Worm (Caenorhabditis elegans) whole organism, L1 larva: ENCODE results near the gene T04A8.7.

ENCODE experiments used
- C04F5.9 ChIP-seq: sonication (generic microtip); optimal IDR thresholded peaks from 2 replicates; lab custom pipeline; 2016; ENCODE audit warnings: missing genetic modification characterization, missing compliant biosample characterization
- C34B4.2 ChIP-seq: sonication (generic microtip); optimal IDR thresholded peaks from 2 replicates; lab custom pipeline; 2017; ENCODE audit warnings: mild to moderate bottlenecking, missing genetic modification characterization, missing compliant biosample characterization
- Y116A8C.19 ChIP-seq: sonication (generic microtip); optimal IDR thresholded peaks from 2 replicates; lab custom pipeline; 2016; ENCODE audit warnings: missing compliant biosample characterization, missing genetic modification characterization, borderline replicate concordance
- aha-1 ChIP-seq: fragments of 150-350 bp; optimal IDR thresholded peaks from 2 replicates; lab custom pipeline; 2014; ENCODE audit warnings: missing biosample characterization, missing genetic modification characterization
- ama-1 ChIP-seq: fragments of 150-350 bp; optimal IDR thresholded peaks from 2 replicates; lab custom pipeline; 2014
- blmp-1 ChIP-seq: fragments of 150-350 bp; optimal IDR thresholded peaks from 2 replicates; lab custom pipeline; 2014; ENCODE audit warnings: missing biosample characterization, missing genetic modification characterization
- ceh-63 ChIP-seq: fragments of 200-800 bp; sonication (Bioruptor generic); optimal IDR thresholded peaks from 2 replicates; lab custom pipeline; 2018; ENCODE audit warnings: mild to moderate bottlenecking, missing genetic modification characterization, missing compliant biosample characterization
- ceh-90 ChIP-seq: sonication (generic microtip); optimal IDR thresholded peaks from 2 replicates; lab custom pipeline; 2016; ENCODE audit warnings: missing genetic modification characterization, missing compliant biosample characterization
- ces-1 ChIP-seq: fragments of 150-350 bp; optimal IDR thresholded peaks from 2 replicates; lab custom pipeline; 2014; ENCODE audit warnings: missing biosample characterization, missing genetic modification reagents, missing genetic modification characterization
- dsc-1 ChIP-seq: sonication (generic microtip); optimal IDR thresholded peaks from 2 replicates; lab custom pipeline; 2016; ENCODE audit warnings: mild to moderate bottlenecking, missing genetic modification characterization, missing compliant biosample characterization
- egl-13 ChIP-seq: sonication (generic microtip); optimal IDR thresholded peaks from 2 replicates; lab custom pipeline; 2016; ENCODE audit warnings: missing genotype, missing genetic modification reagents, missing genetic modification characterization, missing compliant biosample characterization
- elt-2 ChIP-seq: sonication (generic microtip); optimal IDR thresholded peaks from 2 replicates; lab custom pipeline; 2016; ENCODE audit warnings: missing genetic modification characterization, mild to moderate bottlenecking, inconsistent platforms, missing compliant biosample characterization, missing genetic modification reagents
- ets-5 ChIP-seq: fragments of 200-800 bp; sonication (Bioruptor generic); IDR thresholded peaks from 2 replicates; pipeline ENCODE4 v1.3.6; 2022; ENCODE audit warnings: missing genetic modification characterization, missing compliant biosample characterization
- fkh-10 ChIP-seq: sonication (generic microtip); optimal IDR thresholded peaks from 2 replicates; lab custom pipeline; 2017; ENCODE audit warnings: missing biosample characterization, missing genetic modification reagents, missing genetic modification characterization
- fkh-4 ChIP-seq: sonication (generic microtip); optimal IDR thresholded peaks from 2 replicates; lab custom pipeline; 2016; ENCODE audit warnings: missing compliant biosample characterization, missing genetic modification characterization, borderline replicate concordance
- fkh-8 ChIP-seq: sonication (generic microtip); optimal IDR thresholded peaks from 2 replicates; lab custom pipeline; 2016; ENCODE audit warnings: mild to moderate bottlenecking, missing genetic modification characterization, missing compliant biosample characterization
- fos-1 ChIP-seq: fragments of 150-350 bp; optimal IDR thresholded peaks from 2 replicates; lab custom pipeline; 2014; ENCODE audit warnings: missing biosample characterization, missing genetic modification characterization
- hlh-17 ChIP-seq: fragments of 200-800 bp; sonication (Bioruptor generic); optimal IDR thresholded peaks from 2 replicates; lab custom pipeline; 2018; ENCODE audit warnings: missing genetic modification characterization, mild to moderate bottlenecking, missing compliant biosample characterization, moderate library complexity, borderline replicate concordance
- hlh-4 ChIP-seq: sonication (generic microtip); optimal IDR thresholded peaks from 2 replicates; lab custom pipeline; 2016; ENCODE audit warnings: mild to moderate bottlenecking, missing genetic modification characterization, missing compliant biosample characterization
- jun-1 ChIP-seq: fragments of 150-350 bp; optimal IDR thresholded peaks from 2 replicates; lab custom pipeline; 2014; ENCODE audit warnings: missing biosample characterization, missing genetic modification reagents, missing genetic modification characterization
- lin-13 ChIP-seq: fragments of 150-350 bp; optimal IDR thresholded peaks from 2 replicates; lab custom pipeline; 2014; ENCODE audit warnings: missing biosample characterization, missing genetic modification reagents, missing genetic modification characterization
- lin-14 ChIP-seq: fragments of 200-800 bp; sonication (Bioruptor generic); optimal IDR thresholded peaks from 2 replicates; lab custom pipeline; 2018; ENCODE audit warnings: mild to moderate bottlenecking, missing genetic modification characterization, moderate library complexity, missing compliant biosample characterization
- lin-15B ChIP-seq: fragments of 150-350 bp; sonication (generic microtip); optimal IDR thresholded peaks from 3 replicates; lab custom pipeline; 2014; ENCODE audit warnings: missing biosample characterization, missing genetic modification characterization
- lin-39 ChIP-seq: fragments of 150-350 bp; optimal IDR thresholded peaks from 2 replicates; lab custom pipeline; 2014; ENCODE audit warnings: missing biosample characterization, missing genetic modification reagents, missing genetic modification characterization
- lir-3 ChIP-seq: sonication (generic microtip); optimal IDR thresholded peaks from 2 replicates; lab custom pipeline; 2016; ENCODE audit warnings: mild to moderate bottlenecking, missing genetic modification characterization, moderate library complexity, missing compliant biosample characterization; ENCODE audit not compliant: poor library complexity
- lsy-2 ChIP-seq, 2 experiments: fragments of 150-350 bp; optimal IDR thresholded peaks; 2 replicates each; lab custom pipeline; 2014; ENCODE audit warnings: missing biosample characterization in 2 of 2, missing genetic modification characterization in 2 of 2
- mab-9 ChIP-seq: fragments of 200-800 bp; sonication (Bioruptor generic); IDR thresholded peaks from 2 replicates; pipeline ENCODE4 v1.3.6; 2022; ENCODE audit warnings: missing genetic modification reagents, missing genetic modification characterization, missing compliant biosample characterization
- mef-2 ChIP-seq: fragments of 150-350 bp; optimal IDR thresholded peaks from 2 replicates; lab custom pipeline; 2014; ENCODE audit warnings: missing biosample characterization, missing genetic modification characterization
- mep-1 ChIP-seq: fragments of 150-350 bp; optimal IDR thresholded peaks from 2 replicates; lab custom pipeline; 2014; ENCODE audit warnings: missing biosample characterization, missing genetic modification characterization
- nhr-19 ChIP-seq: fragments of 200-800 bp; sonication (Bioruptor generic); conservative IDR thresholded peaks from 2 replicates; pipeline ENCODE4 v1.3.6; 2022; ENCODE audit warnings: missing genetic modification characterization, missing compliant biosample characterization
- nhr-20 ChIP-seq: sonication (generic microtip); optimal IDR thresholded peaks from 2 replicates; lab custom pipeline; 2016; ENCODE audit warnings: mild to moderate bottlenecking, missing genetic modification characterization, missing compliant biosample characterization
- nhr-28 ChIP-seq: fragments of 150-350 bp; optimal IDR thresholded peaks from 2 replicates; lab custom pipeline; 2014; ENCODE audit warnings: missing biosample characterization, missing genetic modification characterization
- nhr-47 ChIP-seq: sonication (generic microtip); optimal IDR thresholded peaks from 2 replicates; lab custom pipeline; 2016; ENCODE audit warnings: mild to moderate bottlenecking, missing genetic modification characterization, moderate library complexity, missing compliant biosample characterization
- nhr-71 ChIP-seq: sonication (generic microtip); optimal IDR thresholded peaks from 2 replicates; lab custom pipeline; 2016; ENCODE audit warnings: mild to moderate bottlenecking, missing genetic modification characterization, moderate library complexity, missing compliant biosample characterization
- nhr-84 ChIP-seq: sonication (generic microtip); optimal IDR thresholded peaks from 2 replicates; lab custom pipeline; 2017; ENCODE audit warnings: missing biosample characterization, missing genetic modification characterization
- nhr-85 ChIP-seq: sonication (generic microtip); peaks from one replicate; lab custom pipeline; 2016; ENCODE audit warnings: missing genetic modification characterization, inconsistent platforms, missing compliant biosample characterization
- nhr-90 ChIP-seq: sonication (generic microtip); optimal IDR thresholded peaks from 2 replicates; lab custom pipeline; 2016; ENCODE audit warnings: mild to moderate bottlenecking, missing genetic modification characterization, missing compliant biosample characterization; ENCODE audit not compliant: poor library complexity
- pag-3 ChIP-seq: sonication (generic microtip); optimal IDR thresholded peaks from 2 replicates; lab custom pipeline; 2017; ENCODE audit warnings: missing genetic modification characterization, mild to moderate bottlenecking, missing compliant biosample characterization, antibody characterized with exemption, borderline replicate concordance; ENCODE audit not compliant: insufficient read depth
- pax-3 ChIP-seq: fragments of 200-800 bp; sonication (Bioruptor generic); optimal IDR thresholded peaks from 2 replicates; lab custom pipeline; 2018; ENCODE audit warnings: mild to moderate bottlenecking, missing genetic modification characterization, moderate library complexity, missing compliant biosample characterization
- pqm-1 ChIP-seq: sonication (generic microtip); optimal IDR thresholded peaks from 3 replicates; lab custom pipeline; 2017; ENCODE audit warnings: missing biosample characterization, missing genetic modification characterization
- snpc-4 ChIP-seq: fragments of 150-350 bp; optimal IDR thresholded peaks from 2 replicates; lab custom pipeline; 2014; ENCODE audit warnings: missing biosample characterization, missing genetic modification characterization
- snu-23 ChIP-seq: sonication (generic microtip); optimal IDR thresholded peaks from 2 replicates; lab custom pipeline; 2016; ENCODE audit warnings: missing genetic modification characterization, missing compliant biosample characterization
- sptf-1 ChIP-seq: fragments of 150-350 bp; optimal IDR thresholded peaks from 2 replicates; lab custom pipeline; 2014; ENCODE audit warnings: missing biosample characterization, missing genetic modification characterization
- swsn-7 ChIP-seq: sonication (generic microtip); optimal IDR thresholded peaks from 2 replicates; lab custom pipeline; 2016; ENCODE audit warnings: missing genetic modification characterization, missing compliant biosample characterization
- tbx-2 ChIP-seq: sonication (generic microtip); optimal IDR thresholded peaks from 2 replicates; lab custom pipeline; 2016; ENCODE audit warnings: missing genetic modification characterization, missing compliant biosample characterization
- tlp-1 ChIP-seq: fragments of 150-350 bp; optimal IDR thresholded peaks from 2 replicates; lab custom pipeline; 2014; ENCODE audit warnings: missing biosample characterization, missing genetic modification characterization
- unc-130 ChIP-seq: fragments of 150-350 bp; optimal IDR thresholded peaks from 2 replicates; lab custom pipeline; 2017; ENCODE audit warnings: missing biosample characterization, missing genetic modification characterization, inconsistent platforms
- unc-30 ChIP-seq: sonication (generic microtip); optimal IDR thresholded peaks from 2 replicates; lab custom pipeline; 2017; ENCODE audit warnings: missing biosample characterization, missing genetic modification characterization
- unc-86 ChIP-seq: sonication (generic microtip); optimal IDR thresholded peaks from 2 replicates; lab custom pipeline; 2016; ENCODE audit warnings: missing genetic modification characterization, missing compliant biosample characterization
- xbp-1 ChIP-seq: sonication (generic microtip); optimal IDR thresholded peaks from 2 replicates; lab custom pipeline; 2016; ENCODE audit warnings: missing genetic modification characterization, missing compliant biosample characterization
- zag-1 ChIP-seq: fragments of 150-350 bp; optimal IDR thresholded peaks from 2 replicates; lab custom pipeline; 2014; ENCODE audit warnings: missing biosample characterization, missing genetic modification characterization
- zip-4 ChIP-seq: fragments of 200-800 bp; sonication (Bioruptor generic); optimal IDR thresholded peaks from 2 replicates; lab custom pipeline; 2018; ENCODE audit warnings: mild to moderate bottlenecking, missing genetic modification characterization, moderate library complexity, missing compliant biosample characterization
- ztf-11 ChIP-seq, 2 experiments: sonication (generic microtip); optimal IDR thresholded peaks; 2 replicates each; lab custom pipeline; 2016 to 2017; ENCODE audit warnings: missing genetic modification characterization in 2 of 2, missing biosample characterization in 1 of 2, missing compliant biosample characterization in 1 of 2
- ztf-4 ChIP-seq: fragments of 150-350 bp; optimal IDR thresholded peaks from 2 replicates; lab custom pipeline; 2014; ENCODE audit warnings: missing biosample characterization, missing genetic modification characterization

Gene T04A8.7

ce11 chrIII:4689595-4689994, 5.6 kb upstream of the T04A8.7 start (continued):
- TF ChIP-seq aha-1 (tag; lab: Kevin White, UChicago) (no peak), egl-13 (tag; lab: Kevin White, UChicago) (no peak), snpc-4 (tag; lab: Kevin White, UChicago) (no peak), unc-130 (tag; lab: Kevin White, UChicago) (peak; percentile 76), tlp-1 (no peak), elt-2 (tag; lab: Kevin White, UChicago) (peak; percentile 71), nhr-84 (tag; lab: Kevin White, UChicago) (no peak), mab-9 (no peak), lsy-2 (tag; optimal IDR thresholded peaks at IDR 0.05; lab: Kevin White, UChicago) (peak; percentile 64 to 79), dsc-1 (tag; lab: Kevin White, UChicago) (peak; percentile 73), pqm-1 (tag; lab: Kevin White, UChicago) (no peak), blmp-1 (peak; percentile 14), lin-13 (GFP tag; lab: Kevin White, UChicago) (peak; percentile 59), fkh-10 (no peak), pax-3 (tag; lab: Kevin White, UChicago) (peak; percentile 42), lin-39 (tag; lab: Kevin White, UChicago) (no peak), C04F5.9 (tag; lab: Kevin White, UChicago) (peak; percentile 46), nhr-85 (peak; percentile 68), fkh-8 (tag; lab: Kevin White, UChicago) (peak; percentile 20), ceh-63 (no peak), unc-30 (tag; lab: Kevin White, UChicago) (no peak), snu-23 (peak; percentile 87), xbp-1 (tag; lab: Kevin White, UChicago) (peak; percentile 61), ces-1 (GFP tag; lab: Kevin White, UChicago) (no peak), Y116A8C.19 (tag; lab: Kevin White, UChicago) (no peak), ztf-4 (peak; percentile 50), zag-1 (tag; lab: Kevin White, UChicago) (no peak), unc-86 (tag; lab: Kevin White, UChicago) (peak; percentile 6), C34B4.2 (tag; lab: Kevin White, UChicago) (no peak), sptf-1 (tag; lab: Kevin White, UChicago) (no peak), ztf-11 (tag; optimal IDR thresholded peaks at IDR 0.05; lab: Kevin White, UChicago) (peak in 1 of 2 experiments; percentile 15), ets-5 (GFP tag; lab: Robert Waterston, UW) (no peak), lin-14 (GFP tag; lab: Kevin White, UChicago) (peak; percentile 64), fkh-4 (tag; lab: Kevin White, UChicago) (no peak), ceh-90 (tag; lab: Kevin White, UChicago) (peak; percentile 3), nhr-28 (tag; lab: Kevin White, UChicago) (no peak), jun-1 (peak; percentile 37), nhr-71 (peak; percentile 82), mef-2 (peak; percentile 5), hlh-4 (no peak), lir-3 (tag; lab: Kevin White, UChicago) (no peak), nhr-47 (tag; lab: Kevin White, UChicago) (peak; percentile 73), nhr-90 (tag; lab: Kevin White, UChicago) (peak; percentile 85), pag-3 (no peak), lin-15B (no peak), tbx-2 (tag; lab: Kevin White, UChicago) (peak; percentile 53), nhr-20 (tag; lab: Kevin White, UChicago) (peak; percentile 78), mep-1 (tag; lab: Kevin White, UChicago) (peak; percentile 87), swsn-7 (tag; lab: Kevin White, UChicago) (peak; percentile 70), fos-1 (tag; lab: Kevin White, UChicago) (peak; percentile 34), zip-4 (peak; percentile 4), ama-1 (peak; percentile 66), hlh-17 (GFP tag; lab: Kevin White, UChicago) (no peak), nhr-19 (GFP tag; lab: Robert Waterston, UW) (peak; percentile 77)
